Fruit fly (Drosophila melanogaster): ENCODE measurements around the gene Wnt4.

The Wnt4 gene

dm6 chr2L:7239310-7239709 lies 37.7 kb downstream of the Wnt4 start (continued):
- TF ChIP-seq CG2116 (GFP tag; optimal IDR thresholded peaks at IDR 0.05) = no peak
- peak; percentile 52 for TF ChIP-seq fd3F (GFP tag; optimal IDR thresholded peaks at IDR 0.05)
- no peak for TF ChIP-seq Oli (tag; optimal IDR thresholded peaks at IDR 0.05)
- TF ChIP-seq CG9932 (GFP tag; IDR thresholded peaks at IDR 0.05) = no peak
- no peak for TF ChIP-seq chinmo (GFP tag; IDR thresholded peaks at IDR 0.05; ENCODE audit: partially characterized antibody)
- no peak for TF ChIP-seq ind (GFP tag; optimal IDR thresholded peaks at IDR 0.05)
- TF ChIP-seq CG12219 (GFP tag; optimal IDR thresholded peaks at IDR 0.05) = peak; percentile 10
- peak; percentile 29; the same call in 1 of the 3 replicates for TF ChIP-seq so (GFP tag; IDR thresholded peaks at IDR 0.05)
- TF ChIP-seq MTF-1 (GFP tag; optimal IDR thresholded peaks at IDR 0.05; ENCODE audit: borderline replicate concordance) = peak; percentile 5
- no peak for TF ChIP-seq Dek (tag; optimal IDR thresholded peaks at IDR 0.05)
- no peak for TF ChIP-seq hbn (GFP tag; IDR thresholded peaks at IDR 0.05; ENCODE audit: partially characterized antibody)
- no peak for TF ChIP-seq CG6689 (GFP tag; IDR thresholded peaks at IDR 0.05)
- no peak for TF ChIP-seq CG17802 (tag; optimal IDR thresholded peaks at IDR 0.05)
- no peak for TF ChIP-seq CG14860 (GFP tag; IDR thresholded peaks at IDR 0.05; ENCODE audit: partially characterized antibody)
- TF ChIP-seq knrl (GFP tag; IDR thresholded peaks at IDR 0.05; ENCODE audit: partially characterized antibody) = no peak
- TF ChIP-seq hb (GFP tag; IDR thresholded peaks at IDR 0.05; ENCODE audit: partially characterized antibody) = no peak
- TF ChIP-seq stc (GFP tag; IDR thresholded peaks at IDR 0.05) = no peak
- TF ChIP-seq Mrtf (GFP tag; IDR thresholded peaks at IDR 0.05) = no peak
- no peak for TF ChIP-seq Lim3 (GFP tag; IDR thresholded peaks at IDR 0.05)
- TF ChIP-seq CG2202 (tag; optimal IDR thresholded peaks at IDR 0.05) = peak; percentile 30
- TF ChIP-seq vfl (GFP tag; optimal IDR thresholded peaks at IDR 0.05) = no peak
- no peak for TF ChIP-seq sna (GFP tag; IDR thresholded peaks at IDR 0.05; ENCODE audit: partially characterized antibody)
- TF ChIP-seq CG12299 (tag; optimal IDR thresholded peaks at IDR 0.05) = no peak
- no peak for TF ChIP-seq insv (GFP tag; optimal IDR thresholded peaks at IDR 0.05)
- TF ChIP-seq CG17912 (GFP tag; optimal IDR thresholded peaks at IDR 0.05) = no peak
- no peak for TF ChIP-seq CG13424 (tag; optimal IDR thresholded peaks at IDR 0.05)
- no peak for TF ChIP-seq Dad (GFP tag; optimal IDR thresholded peaks at IDR 0.05)
- TF ChIP-seq gcm2 (GFP tag; optimal IDR thresholded peaks at IDR 0.05) = no peak
- no peak for TF ChIP-seq Asciz (GFP tag; optimal IDR thresholded peaks at IDR 0.05)
- no peak for TF ChIP-seq disco-r (GFP tag; optimal IDR thresholded peaks at IDR 0.05)
- peak in 1 of 2 experiments; percentile 24 for TF ChIP-seq chif (GFP tag; optimal IDR thresholded peaks at IDR 0.05)
- peak; percentile 36 for TF ChIP-seq BtbVII (GFP tag; optimal IDR thresholded peaks at IDR 0.05)
- TF ChIP-seq slou (GFP tag; optimal IDR thresholded peaks at IDR 0.05) = no peak
- no peak for TF ChIP-seq CG12236 (GFP tag; optimal IDR thresholded peaks at IDR 0.05)
- no peak for TF ChIP-seq CG4360 (GFP tag; IDR thresholded peaks at IDR 0.05)
- peak; percentile 53 for TF ChIP-seq CG7987 (GFP tag; optimal IDR thresholded peaks at IDR 0.05)
- TF ChIP-seq CG6765 (GFP tag; optimal IDR thresholded peaks at IDR 0.05) = peak; percentile 56
- TF ChIP-seq CG10147 (GFP tag; optimal IDR thresholded peaks at IDR 0.05) = no peak
- TF ChIP-seq luna (GFP tag; optimal IDR thresholded peaks at IDR 0.05) = no peak
- peak; percentile 53; the same call in 1 of the 3 replicates for TF ChIP-seq otp (GFP tag; IDR thresholded peaks at IDR 0.05)
- peak; percentile 29 for TF ChIP-seq B-H2 (GFP tag; optimal IDR thresholded peaks at IDR 0.05)
- no peak for TF ChIP-seq stwl (tag; optimal IDR thresholded peaks at IDR 0.05)
- no peak for TF ChIP-seq CG14667 (GFP tag; IDR thresholded peaks at IDR 0.05)
- TF ChIP-seq NK7.1 (GFP tag; optimal IDR thresholded peaks at IDR 0.05) = peak; percentile 37
- TF ChIP-seq CG6254 (GFP tag; optimal IDR thresholded peaks at IDR 0.05) = no peak
- TF ChIP-seq dimm (GFP tag; IDR thresholded peaks at IDR 0.05) = no peak
- TF ChIP-seq Lhr (GFP tag; optimal IDR thresholded peaks at IDR 0.05) = no peak
- TF ChIP-seq p53 (GFP tag; optimal IDR thresholded peaks at IDR 0.05) = no peak
- TF ChIP-seq bowl (GFP tag; IDR thresholded peaks at IDR 0.05) = no peak; the same call in 1 of the 2 replicates
- TF ChIP-seq sens-2 (GFP tag; IDR thresholded peaks at IDR 0.05) = no peak
- TF ChIP-seq tll (GFP tag; optimal IDR thresholded peaks at IDR 0.05) = no peak

All from whole organism, embryonic.